Fruit fly (Drosophila melanogaster) whole organism, prepupa: ENCODE measurements around the gene nkd.

ENCODE experiments used
- Blimp-1 ChIP-seq: fragments of 200-800 bp; sonication (Bioruptor generic); optimal IDR thresholded peaks from 3 replicates; lab custom pipeline; 2017; ENCODE audit warnings: missing biosample characterization, missing genetic modification characterization, mild to moderate bottlenecking, moderate library complexity, missing genetic modification reagents
- CG10669 ChIP-seq: fragments of 200-800 bp; sonication (Bioruptor generic); optimal IDR thresholded peaks from 3 replicates; lab custom pipeline; 2018; ENCODE audit warnings: missing biosample characterization, mild to moderate bottlenecking, missing genetic modification characterization, moderate library complexity
- CG11762 ChIP-seq: fragments of 200-800 bp; sonication (Bioruptor generic); optimal IDR thresholded peaks from 3 replicates; lab custom pipeline; 2016; ENCODE audit warnings: missing biosample characterization, missing genetic modification characterization; ENCODE audit not compliant: insufficient read depth
- CG11902 ChIP-seq: fragments of 200-800 bp; sonication (Bioruptor generic); optimal IDR thresholded peaks from 3 replicates; lab custom pipeline; 2016; ENCODE audit warnings: missing biosample characterization, missing genetic modification characterization
- CG1621 ChIP-seq: fragments of 200-800 bp; sonication (Bioruptor generic); optimal IDR thresholded peaks from 3 replicates; lab custom pipeline; 2018; ENCODE audit warnings: missing biosample characterization, mild to moderate bottlenecking, missing genetic modification characterization
- CG16779 ChIP-seq: fragments of 200-800 bp; sonication (Bioruptor generic); optimal IDR thresholded peaks from 3 replicates; lab custom pipeline; 2017; ENCODE audit warnings: missing biosample characterization, mild to moderate bottlenecking, missing genetic modification characterization
- CG31627 ChIP-seq: fragments of 200-800 bp; sonication (Bioruptor generic); optimal IDR thresholded peaks from 3 replicates; lab custom pipeline; 2016; ENCODE audit warnings: missing biosample characterization, missing genetic modification characterization
- CG32006 ChIP-seq: fragments of 200-800 bp; sonication (Bioruptor generic); optimal IDR thresholded peaks from 3 replicates; lab custom pipeline; 2017; ENCODE audit warnings: missing biosample characterization, mild to moderate bottlenecking, missing genetic modification characterization
- CG34406 ChIP-seq: fragments of 200-800 bp; sonication (Bioruptor generic); optimal IDR thresholded peaks from 3 replicates; lab custom pipeline; 2016; ENCODE audit warnings: missing biosample characterization, missing genetic modification characterization
- CG4318 ChIP-seq: fragments of 200-800 bp; sonication (Bioruptor generic); optimal IDR thresholded peaks from 3 replicates; lab custom pipeline; 2017; ENCODE audit warnings: missing biosample characterization, mild to moderate bottlenecking, missing genetic modification characterization
- CG6163 ChIP-seq: fragments of 200-800 bp; sonication (Bioruptor generic); IDR thresholded peaks from 3 replicates; pipeline ENCODE4 v1.3.6; 2022; ENCODE audit warnings: missing biosample characterization, missing genetic modification characterization
- CG6808 ChIP-seq: fragments of 200-800 bp; sonication (Bioruptor generic); optimal IDR thresholded peaks from 3 replicates; lab custom pipeline; 2017; ENCODE audit warnings: missing biosample characterization, missing genetic modification characterization, mild to moderate bottlenecking, moderate library complexity, missing genetic modification reagents
- CG6854 ChIP-seq: fragments of 200-800 bp; sonication (Bioruptor generic); optimal IDR thresholded peaks from 2 replicates; lab custom pipeline; 2017; ENCODE audit warnings: missing biosample characterization, mild to moderate bottlenecking, missing genetic modification characterization
- CG7368 ChIP-seq: fragments of 200-800 bp; sonication (Bioruptor generic); optimal IDR thresholded peaks from 3 replicates; lab custom pipeline; 2016; ENCODE audit warnings: missing biosample characterization, missing genetic modification characterization
- CG8319 ChIP-seq: fragments of 200-800 bp; sonication (Bioruptor generic); optimal IDR thresholded peaks from 3 replicates; lab custom pipeline; 2016; ENCODE audit warnings: missing biosample characterization, missing genetic modification characterization
- Eip78C ChIP-seq: fragments of 200-800 bp; sonication (Bioruptor generic); peaks from one replicate; lab custom pipeline; 2016; ENCODE audit warnings: missing biosample characterization, missing genetic modification characterization
- Ets96B ChIP-seq: fragments of 200-800 bp; optimal IDR thresholded peaks from 2 replicates; lab custom pipeline; 2019; ENCODE audit warnings: missing biosample characterization, mild to moderate bottlenecking, missing genetic modification characterization, moderate library complexity
- Hr38 ChIP-seq: sonication (Bioruptor generic); optimal IDR thresholded peaks from 2 replicates; lab custom pipeline; 2016; ENCODE audit warnings: missing biosample characterization, missing genetic modification characterization
- Hr39 ChIP-seq: fragments of 200-800 bp; sonication (Bioruptor generic); optimal IDR thresholded peaks from 2 replicates; lab custom pipeline; 2016; ENCODE audit warnings: missing biosample characterization, missing genetic modification characterization
- OdsH ChIP-seq: fragments of 200-800 bp; sonication (Bioruptor generic); optimal IDR thresholded peaks from 3 replicates; lab custom pipeline; 2016; ENCODE audit warnings: missing biosample characterization, missing genetic modification characterization
- Smox ChIP-seq: fragments of 200-800 bp; sonication (Bioruptor generic); optimal IDR thresholded peaks from 3 replicates; lab custom pipeline; 2016; ENCODE audit warnings: missing biosample characterization, missing genetic modification characterization
- Sox14 ChIP-seq: fragments of 200-800 bp; sonication (Bioruptor generic); optimal IDR thresholded peaks from 3 replicates; lab custom pipeline; 2016; ENCODE audit warnings: missing biosample characterization, missing genetic modification characterization
- acj6 ChIP-seq: fragments of 200-800 bp; sonication (Bioruptor generic); optimal IDR thresholded peaks from 3 replicates; lab custom pipeline; 2016; ENCODE audit warnings: missing biosample characterization, missing genetic modification characterization
- eg ChIP-seq: fragments of 200-800 bp; sonication (Bioruptor generic); IDR thresholded peaks from 3 replicates; pipeline ENCODE4 v1.3.6; 2022; ENCODE audit warnings: missing biosample characterization, missing genetic modification characterization
- esn ChIP-seq: fragments of 200-800 bp; sonication (Bioruptor generic); optimal IDR thresholded peaks from 2 replicates; lab custom pipeline; 2016; ENCODE audit warnings: missing biosample characterization, mild to moderate bottlenecking, missing genetic modification characterization, moderate library complexity
- fd85E ChIP-seq: fragments of 200-800 bp; sonication (Bioruptor generic); optimal IDR thresholded peaks from 3 replicates; lab custom pipeline; 2016; ENCODE audit warnings: missing biosample characterization, missing genetic modification characterization
- fkh ChIP-seq: fragments of 200-800 bp; sonication (Bioruptor generic); optimal IDR thresholded peaks from 3 replicates; lab custom pipeline; 2017; ENCODE audit warnings: missing biosample characterization, mild to moderate bottlenecking, missing genetic modification characterization, moderate library complexity
- lz ChIP-seq: fragments of 200-800 bp; sonication (Bioruptor generic); optimal IDR thresholded peaks from 3 replicates; lab custom pipeline; 2016; ENCODE audit warnings: missing biosample characterization, missing genetic modification characterization
- net ChIP-seq: fragments of 200-800 bp; sonication (Bioruptor generic); optimal IDR thresholded peaks from 3 replicates; lab custom pipeline; 2016; ENCODE audit warnings: missing biosample characterization, missing genetic modification characterization
- pdm3 ChIP-seq: fragments of 200-800 bp; sonication (Bioruptor generic); optimal IDR thresholded peaks from 3 replicates; lab custom pipeline; 2016; ENCODE audit warnings: missing biosample characterization, missing genetic modification characterization
- spab ChIP-seq: fragments of 200-800 bp; sonication (Bioruptor generic); optimal IDR thresholded peaks from 2 replicates; lab custom pipeline; 2017; ENCODE audit warnings: missing biosample characterization, mild to moderate bottlenecking, missing genetic modification characterization, missing genetic modification reagents
- ss ChIP-seq, 2 experiments: fragments of 200-800 bp; sonication (Bioruptor generic); optimal IDR thresholded peaks; 2 replicates in 1 of 2; 3 replicates in 1 of 2; lab custom pipeline; 2017 to 2018; ENCODE audit warnings: mild to moderate bottlenecking in 2 of 2, missing biosample characterization in 2 of 2, missing genetic modification characterization in 2 of 2, moderate library complexity in 1 of 2
- svp ChIP-seq: fragments of 200-800 bp; sonication (Bioruptor generic); peaks from one replicate; lab custom pipeline; 2016; ENCODE audit warnings: missing biosample characterization, missing genetic modification characterization
- topi ChIP-seq: fragments of 200-800 bp; sonication (Bioruptor generic); optimal IDR thresholded peaks from 3 replicates; lab custom pipeline; 2016; ENCODE audit warnings: missing biosample characterization, missing genetic modification characterization
- vri ChIP-seq: fragments of 200-800 bp; sonication (Bioruptor generic); optimal IDR thresholded peaks from 3 replicates; lab custom pipeline; 2016; ENCODE audit warnings: missing biosample characterization, mild to moderate bottlenecking, missing genetic modification characterization

nkd gene

dm6 chr3L:19072177-19072603 is 26.9 kb upstream of the nkd start (continued):
- no peak for TF ChIP-seq Sox14
- peak; percentile 46 for TF ChIP-seq CG32006
- no peak for TF ChIP-seq CG31627 (GFP tag; lab: Kevin White, UChicago)
- TF ChIP-seq CG4318 (GFP tag; lab: Kevin White, UChicago), result no peak
- TF ChIP-seq spab (GFP tag; lab: Kevin White, UChicago), result peak; percentile 46
- peak; percentile 41; the same call in 2 of the 3 replicates for TF ChIP-seq CG6163 (GFP tag; lab: Robert Waterston, UW)
- TF ChIP-seq CG6808 (GFP tag; lab: Kevin White, UChicago), result peak; percentile 84
- TF ChIP-seq OdsH, result peak; percentile 2
- TF ChIP-seq svp (GFP tag; lab: Kevin White, UChicago), result no peak
- TF ChIP-seq pdm3, result peak; percentile 37
- no peak for TF ChIP-seq CG6854 (GFP tag; lab: Kevin White, UChicago)
- TF ChIP-seq Hr38 (GFP tag; lab: Kevin White, UChicago), result no peak
- TF ChIP-seq Hr39 (GFP tag; lab: Kevin White, UChicago), result no peak
- no peak for TF ChIP-seq CG11902
- TF ChIP-seq CG11762, result peak; percentile 6
- TF ChIP-seq ss (GFP tag; optimal IDR thresholded peaks at IDR 0.05; lab: Kevin White, UChicago), result peak; percentile 83 to 95
- peak; percentile 73 for TF ChIP-seq CG10669 (GFP tag; lab: Kevin White, UChicago)
- peak; percentile 73 for TF ChIP-seq Eip78C (GFP tag; lab: Kevin White, UChicago)
- TF ChIP-seq CG34406 (GFP tag; lab: Kevin White, UChicago), result peak; percentile 36
- TF ChIP-seq fkh (GFP tag; lab: Kevin White, UChicago), result peak; percentile 92
- TF ChIP-seq Ets96B (tag; lab: Kevin White, UChicago), result peak; percentile 83

- TF ChIP-seq eg (0 out of 3 replicates have a peak, but pooled peaks have one; percentile 19), Smox (no peak), CG7368 (no peak), fkh (GFP tag; lab: Kevin White, UChicago) (peak; percentile 74), svp (GFP tag; lab: Kevin White, UChicago) (no peak)
- TF ChIP-seq, all 60 proteins: peak for 2
Observed at dm6 chr3L:19071173-19071844, 26.1 kb upstream of the nkd start.

dm6 chr3L:19063410-19063752 is 18.1 kb upstream of the nkd start:
- no peak for TF ChIP-seq lz (GFP tag; lab: Kevin White, UChicago)
- no peak for TF ChIP-seq acj6 (GFP tag; lab: Kevin White, UChicago)
- TF ChIP-seq eg, result no peak; the same call in 2 of the 3 replicates
- no peak for TF ChIP-seq CG31627 (GFP tag; lab: Kevin White, UChicago)
- no peak for TF ChIP-seq topi
- TF ChIP-seq Hr39 (GFP tag; lab: Kevin White, UChicago), result no peak
- peak; percentile 47 for TF ChIP-seq net (GFP tag; lab: Kevin White, UChicago)
- peak; percentile 91 for TF ChIP-seq fkh (GFP tag; lab: Kevin White, UChicago)
- no peak for TF ChIP-seq CG16779
- TF ChIP-seq CG1621 (tag; lab: Kevin White, UChicago), result no peak
- no peak for TF ChIP-seq Blimp-1
- no peak for TF ChIP-seq CG8319 (GFP tag; lab: Kevin White, UChicago)
- TF ChIP-seq fd85E (GFP tag; lab: Kevin White, UChicago), result no peak
- peak; percentile 60 for TF ChIP-seq CG6854 (GFP tag; lab: Kevin White, UChicago)
- TF ChIP-seq esn, result no peak
- peak; percentile 69 for TF ChIP-seq vri (GFP tag; lab: Kevin White, UChicago)
- peak; percentile 39 for TF ChIP-seq Eip78C (GFP tag; lab: Kevin White, UChicago)
